Worm (Caenorhabditis elegans) whole organism, young adult: ENCODE data around the gene D2021.4.

ENCODE experiments used
- C17E4.6 ChIP-seq: fragments of 200-800 bp; sonication (Bioruptor generic); IDR thresholded peaks from 2 replicates; pipeline ENCODE4 v1.3.6; 2022; ENCODE audit warnings: missing genetic modification reagents, missing genetic modification characterization, missing compliant biosample characterization
- F23B12.7 ChIP-seq: sonication (generic microtip); optimal IDR thresholded peaks from 2 replicates; lab custom pipeline; 2017; ENCODE audit warnings: missing genetic modification characterization, mild to moderate bottlenecking, missing compliant biosample characterization, antibody characterized with exemption, moderate library complexity; ENCODE audit not compliant: insufficient read depth
- F39B2.1 ChIP-seq: fragments of 200-800 bp; sonication (Bioruptor generic); IDR thresholded peaks from 2 replicates; pipeline ENCODE4 v1.3.6; 2022; ENCODE audit warnings: missing genetic modification reagents, missing genetic modification characterization, missing compliant biosample characterization
- F55B11.4 ChIP-seq: sonication (generic microtip); optimal IDR thresholded peaks from 2 replicates; lab custom pipeline; 2016; ENCODE audit warnings: missing compliant biosample characterization, missing genetic modification characterization, borderline replicate concordance; ENCODE audit not compliant: insufficient read depth
- F57C9.4 ChIP-seq: sonication (generic microtip); optimal IDR thresholded peaks from 2 replicates; lab custom pipeline; 2017; ENCODE audit warnings: mild to moderate bottlenecking, missing genetic modification characterization, missing compliant biosample characterization
- ama-1 ChIP-seq, 3 experiments: fragments of 150-350 bp in 1 of 3; sonication (generic microtip) in 2 of 3; optimal IDR thresholded peaks; 2 replicates each; lab custom pipeline; 2014 to 2018; ENCODE audit warnings: missing biosample characterization in 2 of 3, missing genetic modification characterization in 2 of 3, missing genetic modification reagents in 2 of 3
- atf-7 ChIP-seq: sonication (generic microtip); optimal IDR thresholded peaks from 2 replicates; lab custom pipeline; 2017; ENCODE audit warnings: mild to moderate bottlenecking, missing genetic modification characterization, missing compliant biosample characterization
- dpff-1 ChIP-seq: sonication (generic microtip); optimal IDR thresholded peaks from 2 replicates; lab custom pipeline; 2017; ENCODE audit warnings: mild to moderate bottlenecking, missing genetic modification characterization, missing compliant biosample characterization
- efl-1 ChIP-seq: fragments of 150-350 bp; optimal IDR thresholded peaks from 2 replicates; lab custom pipeline; 2014; ENCODE audit warnings: missing biosample characterization, missing genetic modification reagents, missing genetic modification characterization
- snpc-4 ChIP-seq, 5 experiments: fragments of 150-350 bp in 1 of 5; sonication (generic microtip) in 4 of 5; optimal IDR thresholded peaks; 2 replicates each; lab custom pipeline; 2014 to 2018; ENCODE audit warnings: missing genetic modification characterization in 5 of 5, missing biosample characterization in 3 of 5, antibody characterized with exemption in 2 of 5, mild to moderate bottlenecking in 2 of 5, missing compliant biosample characterization in 2 of 5, missing genotype in 2 of 5, moderate library complexity in 2 of 5, missing genetic modification reagents in 1 of 5
- zim-3 ChIP-seq: sonication (generic microtip); optimal IDR thresholded peaks from 2 replicates; lab custom pipeline; 2017; ENCODE audit warnings: mild to moderate bottlenecking, missing genetic modification characterization, moderate library complexity, missing compliant biosample characterization
- ztf-3 ChIP-seq: fragments of 200-800 bp; sonication (Bioruptor generic); optimal IDR thresholded peaks from 2 replicates; lab custom pipeline; 2018; ENCODE audit warnings: mild to moderate bottlenecking, missing genetic modification characterization, missing compliant biosample characterization

ce11 chrX:8568423-8568903 is 19.6 kb upstream of the D2021.4 start:
- TF ChIP-seq F23B12.7 (tag; lab: Kevin White, UChicago) = no peak
- peak; percentile 4 for TF ChIP-seq atf-7 (tag; lab: Kevin White, UChicago)
- TF ChIP-seq snpc-4 (GFP tag; optimal IDR thresholded peaks at IDR 0.05; lab: Kevin White, UChicago) = no peak
- no peak for TF ChIP-seq snpc-4 (tag; optimal IDR thresholded peaks at IDR 0.05; lab: Kevin White, UChicago)
- TF ChIP-seq F55B11.4 = no peak
- TF ChIP-seq ama-1 (optimal IDR thresholded peaks at IDR 0.05; lab: Kevin White, UChicago) = no peak
- no peak for TF ChIP-seq ama-1 (GFP tag; optimal IDR thresholded peaks at IDR 0.05; lab: Kevin White, UChicago)
- TF ChIP-seq zim-3 (tag; lab: Kevin White, UChicago) = no peak
- TF ChIP-seq ztf-3 (GFP tag; lab: Kevin White, UChicago) = no peak
- no peak for TF ChIP-seq dpff-1 (tag; lab: Kevin White, UChicago)
- TF ChIP-seq C17E4.6 = no peak
- no peak for TF ChIP-seq efl-1 (GFP tag; lab: Kevin White, UChicago)
- no peak for TF ChIP-seq F57C9.4 (tag; lab: Kevin White, UChicago)
- TF ChIP-seq F39B2.1 = no peak
